Fruit fly (Drosophila melanogaster): ENCODE results near the gene Nup154.
A peak's percentile ranks its signal among the peaks of the same experiment; 100 is the strongest.

Nup154 gene

DNA sequence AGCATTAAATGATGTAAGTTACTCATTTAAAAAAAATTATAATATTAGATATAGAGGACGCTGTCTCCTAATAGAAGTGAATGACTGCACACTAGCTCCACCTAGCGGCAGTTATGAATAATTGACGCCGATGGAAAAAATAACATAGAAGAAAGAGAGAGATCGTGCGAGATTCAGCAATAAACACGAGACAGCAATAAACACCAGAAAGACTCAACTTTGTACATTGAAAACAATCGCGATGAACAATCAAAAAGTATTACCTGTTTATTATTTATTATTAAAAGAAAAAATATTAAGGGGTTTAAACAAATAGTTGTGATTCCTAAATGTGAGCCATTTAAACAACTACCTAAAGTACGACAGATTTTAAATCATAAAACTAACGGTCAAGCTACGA is 18.5 kb upstream of the Nup154 start (continued):
- peak; percentile 34 for TF ChIP-seq dmrt11E (tag; optimal IDR thresholded peaks at IDR 0.05)
- TF ChIP-seq CG7556 (GFP tag; optimal IDR thresholded peaks at IDR 0.05), result no peak
- peak; percentile 76 for TF ChIP-seq sqz (GFP tag; optimal IDR thresholded peaks at IDR 0.05)
- no peak for TF ChIP-seq D (optimal IDR thresholded peaks at IDR 0.05)
- peak; percentile 40 for TF ChIP-seq D (GFP tag; optimal IDR thresholded peaks at IDR 0.05)
- TF ChIP-seq CG1233 (GFP tag; optimal IDR thresholded peaks at IDR 0.05), result peak; percentile 14
- no peak for TF ChIP-seq repo (GFP tag; optimal IDR thresholded peaks at IDR 0.05)
- TF ChIP-seq Nf-YA (GFP tag; IDR thresholded peaks at IDR 0.05), result no peak
- no peak for TF ChIP-seq CG8478 (optimal IDR thresholded peaks at IDR 0.05)
- no peak for TF ChIP-seq CG42726 (GFP tag; IDR thresholded peaks at IDR 0.05; ENCODE audit: partially characterized antibody)
- TF ChIP-seq luna (GFP tag; optimal IDR thresholded peaks at IDR 0.05), result no peak
- peak; percentile 18 for TF ChIP-seq trem (tag; optimal IDR thresholded peaks at IDR 0.05)
- TF ChIP-seq disco-r (GFP tag; optimal IDR thresholded peaks at IDR 0.05), result no peak
- TF ChIP-seq pb (GFP tag; optimal IDR thresholded peaks at IDR 0.05), result no peak
- TF ChIP-seq ase (GFP tag; IDR thresholded peaks at IDR 0.05), result peak; percentile 61; the same call in 2 of the 3 replicates
- no peak for TF ChIP-seq Dll (GFP tag; IDR thresholded peaks at IDR 0.05; ENCODE audit: partially characterized antibody)
- TF ChIP-seq CG11093 (GFP tag; IDR thresholded peaks at IDR 0.05), result no peak
- TF ChIP-seq CG3995 (GFP tag; optimal IDR thresholded peaks at IDR 0.05), result no peak
- TF ChIP-seq Taf1 (GFP tag; IDR thresholded peaks at IDR 0.05), result no peak
- TF ChIP-seq Poxn (GFP tag; IDR thresholded peaks at IDR 0.05), result no peak
- TF ChIP-seq CG4328 (GFP tag; optimal IDR thresholded peaks at IDR 0.05), result peak; percentile 44
- no peak for TF ChIP-seq CG34224 (GFP tag; IDR thresholded peaks at IDR 0.05; ENCODE audit: partially characterized antibody)
- TF ChIP-seq tx (GFP tag; optimal IDR thresholded peaks at IDR 0.05), result no peak
- no peak for TF ChIP-seq sima (GFP tag; optimal IDR thresholded peaks at IDR 0.05)
- TF ChIP-seq CG2129 (GFP tag; IDR thresholded peaks at IDR 0.05; ENCODE audit: partially characterized antibody), result no peak
- TF ChIP-seq slbo (GFP tag; IDR thresholded peaks at IDR 0.05), result no peak
- no peak for TF ChIP-seq lola (GFP tag; optimal IDR thresholded peaks at IDR 0.05)
- no peak for TF ChIP-seq Atf-2 (GFP tag; optimal IDR thresholded peaks at IDR 0.05)
- TF ChIP-seq psq (GFP tag; optimal IDR thresholded peaks at IDR 0.05), result no peak
- TF ChIP-seq Doc3 (GFP tag; IDR thresholded peaks at IDR 0.05; ENCODE audit: partially characterized antibody), result no peak
- TF ChIP-seq Gug (GFP tag; IDR thresholded peaks at IDR 0.05), result no peak
- TF ChIP-seq Hr3 (GFP tag; optimal IDR thresholded peaks at IDR 0.05), result no peak
- TF ChIP-seq CG6254 (GFP tag; optimal IDR thresholded peaks at IDR 0.05), result peak; percentile 30
- TF ChIP-seq Hand (GFP tag; optimal IDR thresholded peaks at IDR 0.05), result no peak
- no peak for TF ChIP-seq Hmr (GFP tag; optimal IDR thresholded peaks at IDR 0.05)
- no peak for TF ChIP-seq toy (GFP tag; IDR thresholded peaks at IDR 0.05)
- no peak for TF ChIP-seq Deaf1 (tag; optimal IDR thresholded peaks at IDR 0.05)
- TF ChIP-seq CG16815 (GFP tag; optimal IDR thresholded peaks at IDR 0.05), result no peak
- TF ChIP-seq CG11504 (tag; optimal IDR thresholded peaks at IDR 0.05), result no peak
- TF ChIP-seq CG32772 (GFP tag; IDR thresholded peaks at IDR 0.05), result peak; percentile 63; the same call in 1 of the 2 replicates
- 0 out of 3 replicates have a peak, but pooled peaks have one; percentile 62 for TF ChIP-seq so (GFP tag; IDR thresholded peaks at IDR 0.05)
- TF ChIP-seq dan (GFP tag; IDR thresholded peaks at IDR 0.05), result no peak
- peak; percentile 51 for TF ChIP-seq tin (GFP tag; optimal IDR thresholded peaks at IDR 0.05)
- TF ChIP-seq CG17802 (tag; optimal IDR thresholded peaks at IDR 0.05), result no peak
- TF ChIP-seq ATbp (GFP tag; optimal IDR thresholded peaks at IDR 0.05), result no peak
- 0 out of 3 replicates have a peak, but pooled peaks have one; percentile 43 for TF ChIP-seq CG7357 (GFP tag; IDR thresholded peaks at IDR 0.05)
- no peak for TF ChIP-seq Antp (GFP tag; optimal IDR thresholded peaks at IDR 0.05)
- no peak for TF ChIP-seq CG3281 (GFP tag; optimal IDR thresholded peaks at IDR 0.05)
- peak; percentile 7 for TF ChIP-seq CG12391 (tag; optimal IDR thresholded peaks at IDR 0.05)
- no peak for TF ChIP-seq Camta (GFP tag; optimal IDR thresholded peaks at IDR 0.05)
- TF ChIP-seq CG9797 (GFP tag; optimal IDR thresholded peaks at IDR 0.05), result no peak
- peak; percentile 7 for TF ChIP-seq CG15011 (GFP tag; optimal IDR thresholded peaks at IDR 0.05)
